Fruit fly (Drosophila melanogaster): ENCODE data around the gene Prtl99C.

Gene Prtl99C

DNA sequence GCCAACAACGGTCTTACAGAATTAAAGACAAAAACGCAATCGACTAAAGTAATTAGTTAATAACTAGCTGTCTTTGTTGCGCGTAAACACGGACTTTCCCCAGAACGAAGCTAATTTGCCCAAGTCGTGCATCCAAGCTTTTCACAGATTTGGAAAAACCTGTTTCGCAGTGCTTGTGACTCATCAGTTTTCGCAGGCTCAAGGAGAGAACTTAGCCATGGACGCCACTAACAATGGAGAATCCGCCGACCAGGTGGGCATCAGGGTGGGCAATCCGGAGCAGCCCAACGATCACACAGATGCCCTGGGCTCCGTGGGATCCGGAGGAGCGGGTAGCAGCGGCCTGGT lies 36.1 kb upstream of the Prtl99C start:
- TF ChIP-seq CG10348 (GFP tag; IDR thresholded peaks at IDR 0.05) (no peak), rn (GFP tag; IDR thresholded peaks at IDR 0.05) (no peak), CG9948 (tag; optimal IDR thresholded peaks at IDR 0.05) (no peak), Ets98B (GFP tag; IDR thresholded peaks at IDR 0.05) (no peak), CG12605 (GFP tag; IDR thresholded peaks at IDR 0.05) (no peak), CG15710 (tag; optimal IDR thresholded peaks at IDR 0.05) (no peak)

dm6 chr3R:29802753-29803313 lies 32.9 kb upstream of the Prtl99C start, which contains the start of the genes Etfb and CG7789:
Gene Etfb (minus strand): TSS chr3R:29802945.
Gene CG7789 (plus strand): TSS chr3R:29803196.
- TF ChIP-seq EcR (GFP tag; optimal IDR thresholded peaks at IDR 0.05), result no peak
- TF ChIP-seq fd96Ca (GFP tag; IDR thresholded peaks at IDR 0.05), result peak; percentile 96
- peak; percentile 69 for TF ChIP-seq CG17806 (tag; optimal IDR thresholded peaks at IDR 0.05)
- peak; percentile 97 for TF ChIP-seq gl (tag; optimal IDR thresholded peaks at IDR 0.05)
- TF ChIP-seq CG8159 (tag; optimal IDR thresholded peaks at IDR 0.05), result peak; percentile 82
- peak; percentile 92 for TF ChIP-seq Snoo (tag; optimal IDR thresholded peaks at IDR 0.05)
- peak; percentile 96 for TF ChIP-seq CG4496 (GFP tag; IDR thresholded peaks at IDR 0.05)
- peak; percentile 88 for TF ChIP-seq rn (GFP tag; IDR thresholded peaks at IDR 0.05)
- peak; percentile 93 for TF ChIP-seq CG34367 (tag; optimal IDR thresholded peaks at IDR 0.05)
- TF ChIP-seq D1 (tag; optimal IDR thresholded peaks at IDR 0.05), result no peak
- peak; percentile 61 for TF ChIP-seq CG10348 (GFP tag; IDR thresholded peaks at IDR 0.05)
- TF ChIP-seq CG13204 (GFP tag; optimal IDR thresholded peaks at IDR 0.05), result no peak
- TF ChIP-seq Ets98B (GFP tag; IDR thresholded peaks at IDR 0.05), result peak; percentile 93
- peak; percentile 93 for TF ChIP-seq CG12605 (GFP tag; IDR thresholded peaks at IDR 0.05)
- TF ChIP-seq CG15710 (tag; optimal IDR thresholded peaks at IDR 0.05), result peak; percentile 92
- TF ChIP-seq Pif1B (GFP tag; optimal IDR thresholded peaks at IDR 0.05), result no peak
- TF ChIP-seq Pif1A (GFP tag; optimal IDR thresholded peaks at IDR 0.05), result no peak
- TF ChIP-seq CG32121 (GFP tag; IDR thresholded peaks at IDR 0.05), result peak; percentile 95
- TF ChIP-seq CG14655 (GFP tag; optimal IDR thresholded peaks at IDR 0.05), result peak; percentile 95
- TF ChIP-seq CG8301 (tag; optimal IDR thresholded peaks at IDR 0.05), result peak; percentile 86
- TF ChIP-seq CG9948 (tag; optimal IDR thresholded peaks at IDR 0.05), result peak; percentile 71

dm6 chr3R:29806682-29807393 lies 28.9 kb upstream of the Prtl99C start, which contains the start of the genes ca and ncd:
Gene ca (plus strand): TSS chr3R:29806811.
Gene ncd (minus strand): TSS chr3R:29807127.
- TF ChIP-seq CG4496 (GFP tag; IDR thresholded peaks at IDR 0.05), result no peak

DNA sequence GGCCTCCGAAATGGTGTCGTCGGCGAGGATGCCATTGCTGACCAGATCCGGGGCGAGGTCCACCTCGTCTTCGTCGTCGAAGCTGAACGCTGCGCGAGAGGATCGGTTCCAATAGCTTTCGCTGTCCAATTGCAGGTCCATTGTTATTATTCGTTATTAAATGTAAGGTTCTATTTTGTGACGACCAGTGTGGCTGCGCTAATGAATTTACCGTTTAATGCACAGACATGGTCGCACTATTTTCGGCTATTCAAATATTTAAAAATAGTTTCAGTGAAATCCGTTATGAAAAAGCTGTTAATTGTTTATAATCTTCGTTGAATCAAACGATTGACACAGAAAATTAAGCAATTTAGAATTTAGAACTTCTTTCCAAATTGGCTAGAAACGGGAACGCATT lies 19.5 kb upstream of the Prtl99C start, which contains the start of gene Vps16B:
Vps16B (minus strand) TSS at position 186 of the 400 bp plus-strand sequence.
- TF ChIP-seq CG12605 (GFP tag; IDR thresholded peaks at IDR 0.05), result no peak

DNA sequence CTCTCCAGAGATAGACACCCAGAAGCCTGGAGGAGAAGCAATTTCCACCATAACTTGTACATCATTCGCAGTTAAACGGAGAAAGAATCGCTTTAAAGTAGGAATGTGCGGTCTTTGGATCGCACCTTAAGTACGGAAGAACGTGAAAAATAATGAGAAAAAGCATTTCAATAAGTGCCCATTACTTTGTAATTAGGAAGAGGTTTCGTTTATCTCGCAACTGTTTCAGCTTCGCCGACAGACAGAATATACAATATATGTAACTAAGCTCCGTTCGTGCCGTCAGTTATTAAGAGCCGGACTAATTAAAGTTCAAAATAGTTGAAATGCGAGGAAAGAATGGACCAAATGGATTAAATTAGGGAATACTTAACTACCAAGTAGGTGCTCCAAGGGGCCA lies 18.1 kb upstream of the Prtl99C start, which contains the start of gene CG7829:
CG7829 (minus strand) TSS at position 101 of the 400 bp plus-strand sequence.
- TF ChIP-seq Pif1A (GFP tag; optimal IDR thresholded peaks at IDR 0.05) (no peak), CG4496 (GFP tag; IDR thresholded peaks at IDR 0.05) (no peak), fd96Ca (GFP tag; IDR thresholded peaks at IDR 0.05) (no peak), gl (tag; optimal IDR thresholded peaks at IDR 0.05) (no peak), CG8159 (tag; optimal IDR thresholded peaks at IDR 0.05) (no peak), Pif1B (GFP tag; optimal IDR thresholded peaks at IDR 0.05) (no peak), EcR (GFP tag; optimal IDR thresholded peaks at IDR 0.05) (no peak), CG34367 (tag; optimal IDR thresholded peaks at IDR 0.05) (no peak), CG13204 (GFP tag; optimal IDR thresholded peaks at IDR 0.05) (no peak), CG12605 (GFP tag; IDR thresholded peaks at IDR 0.05) (no peak), CG10348 (GFP tag; IDR thresholded peaks at IDR 0.05) (no peak), Ets98B (GFP tag; IDR thresholded peaks at IDR 0.05) (no peak), CG17806 (tag; optimal IDR thresholded peaks at IDR 0.05) (no peak)

DNA sequence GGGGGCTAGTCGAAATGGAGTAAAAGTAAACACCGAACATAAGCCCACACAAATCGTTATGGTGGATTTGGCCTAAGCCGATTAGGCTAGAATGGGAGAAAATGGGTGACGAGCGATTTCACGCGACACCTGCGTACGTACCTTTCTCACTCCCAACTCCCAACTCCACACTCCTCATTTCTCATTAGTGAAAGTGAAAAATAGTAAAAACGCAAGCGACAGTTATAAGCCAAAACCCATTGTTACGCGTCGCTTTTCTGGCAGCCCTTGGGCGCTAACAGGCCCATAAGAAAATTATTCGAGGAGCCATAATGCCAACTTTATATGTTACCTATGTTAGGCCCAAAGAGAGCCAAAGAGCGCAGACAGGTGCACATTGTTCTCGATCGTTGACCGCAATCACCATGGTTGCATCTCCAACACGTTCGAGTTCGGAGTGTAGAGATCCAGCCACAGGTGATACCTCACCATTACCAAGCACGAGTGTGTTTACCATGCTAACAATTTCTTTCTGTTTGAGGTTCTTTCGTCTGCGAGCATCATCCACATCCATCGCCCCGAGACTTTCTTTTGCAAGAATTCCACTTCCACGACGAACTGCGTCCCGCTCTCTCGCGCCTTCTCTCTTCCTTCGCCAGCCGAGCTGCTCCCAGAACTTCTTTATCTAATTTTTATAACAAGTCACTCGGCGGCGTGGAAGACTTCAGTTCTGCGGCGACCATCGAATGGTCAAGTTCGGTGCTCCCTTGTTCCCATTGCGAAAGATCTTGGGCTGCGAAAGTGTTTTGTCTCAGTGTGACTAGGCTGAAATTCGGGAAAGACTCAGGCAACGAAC lies 17.1 kb upstream of the Prtl99C start, which contains the start of gene neo:
neo (plus strand) TSS at position 698 of the 835 bp plus-strand sequence.
- TF ChIP-seq EcR (GFP tag; optimal IDR thresholded peaks at IDR 0.05) (peak; percentile 87), Pif1B (GFP tag; optimal IDR thresholded peaks at IDR 0.05) (no peak), CG9948 (tag; optimal IDR thresholded peaks at IDR 0.05) (no peak)

All from whole organism, pupa.